Worm (Caenorhabditis elegans): ENCODE results near the gene lido-17.

ce11 chrII:9347444-9347843, 45.2 kb downstream of the lido-17 start:
- no peak for TF ChIP-seq him-1 (tag; optimal IDR thresholded peaks at IDR 0.05)
- no peak for TF ChIP-seq W03F9.2 (tag; optimal IDR thresholded peaks at IDR 0.05)
- TF ChIP-seq dao-5 (tag; optimal IDR thresholded peaks at IDR 0.05): no peak
